Fruit fly (Drosophila melanogaster) whole organism, wandering third instar larva: ENCODE data around the gene AnxB11.

Experiments
- Abd-B ChIP-seq: fragments of >200 bp; optimal IDR thresholded peaks from 2 replicates; lab custom pipeline; 2017; ENCODE audit warnings: missing biosample characterization, missing genetic modification characterization
- CG32264 ChIP-seq: fragments of 200-800 bp; sonication (Bioruptor generic); optimal IDR thresholded peaks from 2 replicates; lab custom pipeline; 2016; ENCODE audit warnings: missing biosample characterization, missing genetic modification characterization
- CrebA ChIP-seq: fragments of 200-800 bp; sonication (Bioruptor generic); optimal IDR thresholded peaks from 2 replicates; lab custom pipeline; 2016; ENCODE audit warnings: missing biosample characterization, mild to moderate bottlenecking, missing genetic modification characterization, borderline replicate concordance
- Dfd ChIP-seq: fragments of >200 bp; optimal IDR thresholded peaks from 2 replicates; lab custom pipeline; 2017; ENCODE audit warnings: missing biosample characterization, missing genetic modification characterization
- Dif ChIP-seq: fragments of 200-275, 200-300 bp; sonication (Bioruptor generic); optimal IDR thresholded peaks from 2 replicates; lab custom pipeline; 2018; ENCODE audit warnings: missing biosample characterization, missing genetic modification characterization; ENCODE audit not compliant: partially characterized antibody
- GATAd ChIP-seq: sonication (Bioruptor generic); optimal IDR thresholded peaks from 2 replicates; lab custom pipeline; 2016; ENCODE audit warnings: missing biosample characterization, missing genetic modification characterization
- HLH106 ChIP-seq: fragments of 200-800 bp; optimal IDR thresholded peaks from 3 replicates; lab custom pipeline; 2019; ENCODE audit warnings: missing biosample characterization, mild to moderate bottlenecking, missing genetic modification characterization, moderate library complexity
- Hnf4 ChIP-seq: fragments of 200-800 bp; sonication (Bioruptor generic); optimal IDR thresholded peaks from 2 replicates; lab custom pipeline; 2016; ENCODE audit warnings: missing biosample characterization, mild to moderate bottlenecking, missing genetic modification characterization
- Hr78 ChIP-seq: fragments of >200 bp; optimal IDR thresholded peaks from 2 replicates; lab custom pipeline; 2017; ENCODE audit warnings: missing biosample characterization, missing genetic modification characterization
- Hr83 ChIP-seq: fragments of 200-300 bp; sonication (Bioruptor generic); optimal IDR thresholded peaks from 2 replicates; lab custom pipeline; 2016; ENCODE audit warnings: missing biosample characterization, mild to moderate bottlenecking, missing genetic modification characterization, moderate library complexity; ENCODE audit not compliant: poor library complexity, severe bottlenecking
- Jra ChIP-seq: sonication (Bioruptor generic); optimal IDR thresholded peaks from 2 replicates; lab custom pipeline; 2016; ENCODE audit warnings: missing biosample characterization, missing genetic modification characterization
- Mio ChIP-seq: sonication (Bioruptor generic); optimal IDR thresholded peaks from 2 replicates; lab custom pipeline; 2016; ENCODE audit warnings: missing biosample characterization, missing genetic modification characterization
- Myc ChIP-seq: fragments of >200 bp; optimal IDR thresholded peaks from 2 replicates; lab custom pipeline; 2017
- N ChIP-seq: fragments of >200 bp; optimal IDR thresholded peaks from 2 replicates; lab custom pipeline; 2018; ENCODE audit warnings: missing biosample characterization, missing external identifiers, missing genetic modification characterization
- OdsH ChIP-seq: fragments of 200-800 bp; sonication (Bioruptor generic); optimal IDR thresholded peaks from 2 replicates; lab custom pipeline; 2016; ENCODE audit warnings: missing biosample characterization, mild to moderate bottlenecking, missing genetic modification characterization
- Rel ChIP-seq, 2 experiments: fragments of 200-800 bp; sonication (Bioruptor generic) in 1 of 2; optimal IDR thresholded peaks; 2 replicates in 1 of 2; 3 replicates in 1 of 2; lab custom pipeline; 2016 to 2019; ENCODE audit warnings: mild to moderate bottlenecking in 2 of 2, missing biosample characterization in 2 of 2, missing genetic modification characterization in 2 of 2, moderate library complexity in 1 of 2
- Sp1 ChIP-seq: fragments of 200-800 bp; sonication (Bioruptor generic); optimal IDR thresholded peaks from 3 replicates; lab custom pipeline; 2019; ENCODE audit warnings: missing biosample characterization, mild to moderate bottlenecking, missing genetic modification characterization, moderate library complexity
- Vsx2 ChIP-seq: fragments of 200-300, 225-300 bp; sonication (Bioruptor generic); optimal IDR thresholded peaks from 2 replicates; lab custom pipeline; 2018; ENCODE audit warnings: missing biosample characterization, missing genetic modification characterization; ENCODE audit not compliant: partially characterized antibody
- br ChIP-seq: fragments of 200-800 bp; sonication (Bioruptor generic); optimal IDR thresholded peaks from 2 replicates; lab custom pipeline; 2016; ENCODE audit warnings: missing biosample characterization, missing genetic modification characterization
- brk ChIP-seq: fragments of 200-800 bp; sonication (Bioruptor generic); optimal IDR thresholded peaks from 2 replicates; lab custom pipeline; 2016; ENCODE audit warnings: missing biosample characterization, mild to moderate bottlenecking, missing genetic modification characterization
- dmrt93B ChIP-seq: fragments of 200-800 bp; sonication (Bioruptor generic); optimal IDR thresholded peaks from 2 replicates; lab custom pipeline; 2018; ENCODE audit warnings: missing biosample characterization, mild to moderate bottlenecking, missing genetic modification characterization
- dsf ChIP-seq: sonication (Bioruptor generic); optimal IDR thresholded peaks from 2 replicates; lab custom pipeline; 2016; ENCODE audit warnings: missing biosample characterization, missing genetic modification characterization, borderline replicate concordance
- ey ChIP-seq: fragments of 200-800 bp; sonication (Bioruptor generic); optimal IDR thresholded peaks from 2 replicates; lab custom pipeline; 2016; ENCODE audit warnings: missing biosample characterization, missing genetic modification characterization
- foxo ChIP-seq, 2 experiments: fragments of 200-800 bp; sonication (Bioruptor generic); optimal IDR thresholded peaks; 2 replicates in 1 of 2; 3 replicates in 1 of 2; lab custom pipeline; 2016 to 2017; ENCODE audit warnings: missing biosample characterization in 2 of 2, missing genetic modification characterization in 2 of 2
- h ChIP-seq: fragments of 200-800 bp; sonication (Bioruptor generic); optimal IDR thresholded peaks from 3 replicates; lab custom pipeline; 2016; ENCODE audit warnings: missing biosample characterization, mild to moderate bottlenecking, missing genetic modification characterization
- jim ChIP-seq: fragments of 175-275, 200-325 bp; sonication (Bioruptor generic); optimal IDR thresholded peaks from 2 replicates; lab custom pipeline; 2016; ENCODE audit warnings: missing biosample characterization, mild to moderate bottlenecking, missing genetic modification characterization
- lola ChIP-seq: fragments of >200 bp; optimal IDR thresholded peaks from 2 replicates; lab custom pipeline; 2017; ENCODE audit warnings: missing biosample characterization, missing genetic modification characterization
- psq ChIP-seq: fragments of 200-800 bp; sonication (Bioruptor generic); optimal IDR thresholded peaks from 3 replicates; lab custom pipeline; 2017; ENCODE audit warnings: missing biosample characterization, mild to moderate bottlenecking, missing genetic modification characterization, moderate library complexity
- rgr ChIP-seq: fragments of 200-800 bp; sonication (Bioruptor generic); optimal IDR thresholded peaks from 3 replicates; lab custom pipeline; 2016; ENCODE audit warnings: missing biosample characterization, mild to moderate bottlenecking, missing genetic modification characterization
- sage ChIP-seq: fragments of 200-800 bp; sonication (Bioruptor generic); optimal IDR thresholded peaks from 2 replicates; lab custom pipeline; 2016; ENCODE audit warnings: missing biosample characterization, mild to moderate bottlenecking, missing genetic modification characterization
- tai ChIP-seq: sonication (Bioruptor generic); optimal IDR thresholded peaks from 2 replicates; lab custom pipeline; 2016; ENCODE audit warnings: missing biosample characterization, missing genetic modification characterization
- usp ChIP-seq: fragments of >200 bp; optimal IDR thresholded peaks from 2 replicates; lab custom pipeline; 2017; ENCODE audit warnings: missing biosample characterization, missing genetic modification characterization
- woc ChIP-seq: sonication (Bioruptor generic); optimal IDR thresholded peaks from 2 replicates; lab custom pipeline; 2016; ENCODE audit warnings: missing biosample characterization, mild to moderate bottlenecking, missing genetic modification characterization

AnxB11 gene

dm6 chrX:16446769-16447168 lies 24.7 kb upstream of the AnxB11 start, which contains the start of gene eIF2alpha:
Gene eIF2alpha (minus strand): TSS chrX:16446993.
- TF ChIP-seq Rel (GFP tag; optimal IDR thresholded peaks at IDR 0.05; lab: Kevin White, UChicago) (no peak), Rel (tag; optimal IDR thresholded peaks at IDR 0.05; lab: Kevin White, UChicago) (peak; percentile 59), Dfd (GFP tag; lab: Kevin White, UChicago) (no peak), rgr (peak; percentile 23)

- no peak for TF ChIP-seq Sp1 (GFP tag; lab: Kevin White, UChicago)
- TF ChIP-seq Rel (GFP tag; optimal IDR thresholded peaks at IDR 0.05; lab: Kevin White, UChicago) = no peak
- TF ChIP-seq Rel (tag; optimal IDR thresholded peaks at IDR 0.05; lab: Kevin White, UChicago) = peak; percentile 98
- TF ChIP-seq Hr78 = no peak
These were observed 20.3 kb upstream of the AnxB11 start for dm6 chrX:16442361-16442760.

- TF ChIP-seq HLH106 (tag; lab: Kevin White, UChicago) = peak; percentile 40
- TF ChIP-seq h (GFP tag; lab: Kevin White, UChicago) = peak; percentile 79
- TF ChIP-seq usp (GFP tag; lab: Kevin White, UChicago) = no peak
- peak; percentile 23 for TF ChIP-seq rgr
- no peak for TF ChIP-seq Rel (GFP tag; optimal IDR thresholded peaks at IDR 0.05; lab: Kevin White, UChicago)
- TF ChIP-seq Rel (tag; optimal IDR thresholded peaks at IDR 0.05; lab: Kevin White, UChicago) = peak; percentile 80
- peak; percentile 46 for TF ChIP-seq br (GFP tag; lab: Kevin White, UChicago)
- no peak for TF ChIP-seq Myc (lab: Kevin White, UChicago)
- no peak for TF ChIP-seq woc (GFP tag; lab: Kevin White, UChicago)
- no peak for TF ChIP-seq tai (GFP tag; lab: Kevin White, UChicago)
- TF ChIP-seq Mio (GFP tag; lab: Kevin White, UChicago) = no peak
- TF ChIP-seq foxo (GFP tag; optimal IDR thresholded peaks at IDR 0.05; lab: Kevin White, UChicago) = peak in 1 of 2 experiments; percentile 15
- no peak for TF ChIP-seq Hr83
- TF ChIP-seq N (GFP tag; lab: Kevin White, UChicago) = no peak
- TF ChIP-seq psq = peak; percentile 40
- no peak for TF ChIP-seq CrebA
- TF ChIP-seq OdsH (GFP tag; lab: Kevin White, UChicago) = peak; percentile 9
- TF ChIP-seq CG32264 (GFP tag; lab: Kevin White, UChicago) = no peak
- no peak for TF ChIP-seq GATAd (GFP tag; lab: Kevin White, UChicago)
- TF ChIP-seq dmrt93B (GFP tag; lab: Kevin White, UChicago) = no peak
- TF ChIP-seq ey (GFP tag; lab: Kevin White, UChicago) = no peak
- TF ChIP-seq dsf = no peak
- peak; percentile 64 for TF ChIP-seq Jra
- TF ChIP-seq Sp1 (GFP tag; lab: Kevin White, UChicago) = peak; percentile 55
- TF ChIP-seq jim (GFP tag; lab: Kevin White, UChicago) = no peak
- no peak for TF ChIP-seq Dif (GFP tag; lab: Kevin White, UChicago)
- TF ChIP-seq Vsx2 (GFP tag; lab: Kevin White, UChicago) = no peak
These were observed 19.2 kb upstream of the AnxB11 start, which contains the start of the genes Cdc50 and rngo for dm6 chrX:16441245-16441644. Gene Cdc50 (minus strand): TSS chrX:16441296. Gene rngo (plus strand): TSS chrX:16441433.

dm6 chrX:16428476-16428875 lies 6.4 kb upstream of the AnxB11 start:
- TF ChIP-seq h (GFP tag; lab: Kevin White, UChicago) = no peak
- TF ChIP-seq tai (GFP tag; lab: Kevin White, UChicago) = no peak
- no peak for TF ChIP-seq jim (GFP tag; lab: Kevin White, UChicago)
- TF ChIP-seq sage = no peak

dm6 chrX:16427786-16428400 lies 5.8 kb upstream of the AnxB11 start:
- TF ChIP-seq CG32264 (GFP tag; lab: Kevin White, UChicago) = no peak
- no peak for TF ChIP-seq usp (GFP tag; lab: Kevin White, UChicago)
- TF ChIP-seq lola = no peak
- TF ChIP-seq woc (GFP tag; lab: Kevin White, UChicago) = peak; percentile 68
- TF ChIP-seq Myc (lab: Kevin White, UChicago) = peak; percentile 88
- TF ChIP-seq Hnf4 (GFP tag; lab: Kevin White, UChicago) = no peak
- TF ChIP-seq OdsH (GFP tag; lab: Kevin White, UChicago) = no peak
- no peak for TF ChIP-seq N (GFP tag; lab: Kevin White, UChicago)
- TF ChIP-seq Abd-B (GFP tag; lab: Kevin White, UChicago) = no peak
- TF ChIP-seq Rel (GFP tag; optimal IDR thresholded peaks at IDR 0.05; lab: Kevin White, UChicago) = no peak
- no peak for TF ChIP-seq Rel (tag; optimal IDR thresholded peaks at IDR 0.05; lab: Kevin White, UChicago)
- TF ChIP-seq brk (GFP tag; lab: Kevin White, UChicago) = no peak
- TF ChIP-seq psq = peak; percentile 70
